Worm (Caenorhabditis elegans) whole organism, L3 larva: ENCODE measurements around the gene ZK354.2.
A peak's percentile ranks its signal among the peaks of the same experiment; 100 is the strongest.

Source experiments
- R02D3.7 ChIP-seq: fragments of 150-350 bp; optimal IDR thresholded peaks from 2 replicates; lab custom pipeline; 2014; ENCODE audit warnings: missing biosample characterization, missing genetic modification characterization
- ZK546.5 ChIP-seq: sonication (generic microtip); optimal IDR thresholded peaks from 2 replicates; lab custom pipeline; 2017; ENCODE audit warnings: missing biosample characterization, missing genetic modification characterization
- ama-1 ChIP-seq: fragments of 150-350 bp; optimal IDR thresholded peaks from 2 replicates; lab custom pipeline; 2018
- ceh-16 ChIP-seq: sonication (generic microtip); optimal IDR thresholded peaks from 2 replicates; lab custom pipeline; 2017; ENCODE audit warnings: missing biosample characterization, missing genetic modification characterization
- ceh-28 ChIP-seq: fragments of 150-350 bp; optimal IDR thresholded peaks from 2 replicates; lab custom pipeline; 2014; ENCODE audit warnings: missing biosample characterization, missing genetic modification reagents, missing genetic modification characterization
- ceh-82 ChIP-seq: fragments of 150-350 bp; optimal IDR thresholded peaks from 2 replicates; lab custom pipeline; 2014; ENCODE audit warnings: missing biosample characterization, missing genetic modification characterization
- daf-12 ChIP-seq: fragments of 150-350 bp; optimal IDR thresholded peaks from 2 replicates; lab custom pipeline; 2014; ENCODE audit warnings: missing biosample characterization, missing genetic modification reagents, missing genetic modification characterization
- egl-5 ChIP-seq: fragments of 150-350 bp; optimal IDR thresholded peaks from 2 replicates; lab custom pipeline; 2017; ENCODE audit warnings: missing biosample characterization, missing genetic modification reagents, missing genetic modification characterization, inconsistent platforms
- elt-2 ChIP-seq: sonication (generic microtip); optimal IDR thresholded peaks from 2 replicates; lab custom pipeline; 2016; ENCODE audit warnings: missing genetic modification reagents, mild to moderate bottlenecking, missing genetic modification characterization, missing compliant biosample characterization
- elt-3 ChIP-seq, 3 experiments: fragments of 150-350 bp in 1 of 3; sonication (generic microtip) in 2 of 3; optimal IDR thresholded peaks; 2 replicates in 2 of 3; 4 replicates in 1 of 3; lab custom pipeline; 2014 to 2017; ENCODE audit warnings: missing biosample characterization in 3 of 3, missing genetic modification characterization in 3 of 3
- fkh-10 ChIP-seq: sonication (generic microtip); optimal IDR thresholded peaks from 2 replicates; lab custom pipeline; 2017; ENCODE audit warnings: missing biosample characterization, missing genetic modification reagents, missing genetic modification characterization
- fos-1 ChIP-seq: fragments of 150-350 bp; optimal IDR thresholded peaks from 2 replicates; lab custom pipeline; 2014; ENCODE audit warnings: missing biosample characterization, missing genetic modification characterization
- hmg-11 ChIP-seq: sonication (generic microtip); optimal IDR thresholded peaks from 2 replicates; lab custom pipeline; 2016; ENCODE audit warnings: missing genetic modification characterization, missing compliant biosample characterization
- jun-1 ChIP-seq: fragments of 150-350 bp; optimal IDR thresholded peaks from 2 replicates; lab custom pipeline; 2014; ENCODE audit warnings: missing biosample characterization, missing genetic modification reagents, missing genetic modification characterization
- lin-15B ChIP-seq: fragments of 150-350 bp; optimal IDR thresholded peaks from 2 replicates; lab custom pipeline; 2014; ENCODE audit warnings: missing biosample characterization, missing genetic modification characterization
- lin-39 ChIP-seq: fragments of 150-350 bp; optimal IDR thresholded peaks from 2 replicates; lab custom pipeline; 2018; ENCODE audit warnings: missing biosample characterization, missing genetic modification reagents, missing genetic modification characterization
- lsy-12 ChIP-seq: sonication (generic microtip); optimal IDR thresholded peaks from 2 replicates; lab custom pipeline; 2016; ENCODE audit warnings: mild to moderate bottlenecking, missing genetic modification characterization, missing compliant biosample characterization
- mdl-1 ChIP-seq: fragments of 150-350 bp; optimal IDR thresholded peaks from 2 replicates; lab custom pipeline; 2014; ENCODE audit warnings: missing biosample characterization, missing genetic modification characterization
- mml-1 ChIP-seq: fragments of 150-350 bp; sonication (generic microtip); optimal IDR thresholded peaks from 3 replicates; lab custom pipeline; 2014; ENCODE audit warnings: missing biosample characterization, missing genetic modification characterization
- nfya-1 ChIP-seq: sonication (generic microtip); optimal IDR thresholded peaks from 2 replicates; lab custom pipeline; 2017; ENCODE audit warnings: missing genetic modification characterization, mild to moderate bottlenecking, missing compliant biosample characterization, antibody characterized with exemption, moderate library complexity; ENCODE audit not compliant: insufficient read depth
- nhr-11 ChIP-seq: fragments of 150-350 bp; optimal IDR thresholded peaks from 2 replicates; lab custom pipeline; 2014; ENCODE audit warnings: missing biosample characterization, missing genetic modification characterization
- nhr-23 ChIP-seq: fragments of 150-350 bp; optimal IDR thresholded peaks from 2 replicates; lab custom pipeline; 2014; ENCODE audit warnings: missing biosample characterization, missing genetic modification reagents, missing genetic modification characterization
- nhr-25 ChIP-seq: sonication (generic microtip); optimal IDR thresholded peaks from 2 replicates; lab custom pipeline; 2017; ENCODE audit warnings: missing biosample characterization, missing genetic modification characterization
- nhr-43 ChIP-seq: sonication (generic microtip); optimal IDR thresholded peaks from 2 replicates; lab custom pipeline; 2016; ENCODE audit warnings: mild to moderate bottlenecking, missing genetic modification characterization, missing compliant biosample characterization; ENCODE audit not compliant: poor library complexity, severe bottlenecking
- nhr-67 ChIP-seq: fragments of 150-350 bp; optimal IDR thresholded peaks from 2 replicates; lab custom pipeline; 2014; ENCODE audit warnings: missing biosample characterization, missing genetic modification characterization
- nhr-77 ChIP-seq: fragments of 150-350 bp; optimal IDR thresholded peaks from 2 replicates; lab custom pipeline; 2014; ENCODE audit warnings: missing biosample characterization, missing genetic modification characterization
- pha-4 ChIP-seq: fragments of 150-350 bp; optimal IDR thresholded peaks from 2 replicates; lab custom pipeline; 2014; ENCODE audit warnings: missing biosample characterization, missing genetic modification reagents, missing genetic modification characterization
- sea-2 ChIP-seq: fragments of 150-350 bp; sonication (generic microtip); optimal IDR thresholded peaks from 4 replicates; lab custom pipeline; 2014; ENCODE audit warnings: missing biosample characterization, missing genetic modification reagents, missing genetic modification characterization
- skn-1 ChIP-seq: fragments of 150-350 bp; optimal IDR thresholded peaks from 2 replicates; lab custom pipeline; 2014; ENCODE audit warnings: missing biosample characterization, missing genetic modification characterization
- snpc-4 ChIP-seq: fragments of 150-350 bp; optimal IDR thresholded peaks from 2 replicates; lab custom pipeline; 2014; ENCODE audit warnings: missing biosample characterization, missing genetic modification characterization
- unc-62 ChIP-seq: fragments of 150-350 bp; sonication (generic microtip); optimal IDR thresholded peaks from 4 replicates; lab custom pipeline; 2014; ENCODE audit warnings: missing biosample characterization, missing genetic modification reagents, missing genetic modification characterization
- ztf-4 ChIP-seq: fragments of 150-350 bp; optimal IDR thresholded peaks from 2 replicates; lab custom pipeline; 2014; ENCODE audit warnings: missing biosample characterization, missing genetic modification characterization

Gene ZK354.2

ce11 chrIV:5317106-5317505, 3.9 kb downstream of the ZK354.2 start:
- TF ChIP-seq nhr-23 (peak; percentile 37), nfya-1 (no peak), elt-2 (tag; lab: Kevin White, UChicago) (peak; percentile 24), nhr-25 (tag; lab: Kevin White, UChicago) (peak; percentile 35), ceh-82 (tag; lab: Kevin White, UChicago) (no peak), fos-1 (tag; lab: Kevin White, UChicago) (peak; percentile 7), snpc-4 (tag; lab: Kevin White, UChicago) (peak; percentile 95), nhr-43 (tag; lab: Kevin White, UChicago) (peak; percentile 54), ceh-28 (tag; lab: Kevin White, UChicago) (peak; percentile 24)

ce11 chrIV:5318835-5319303, 5.7 kb downstream of the ZK354.2 start, which contains the start of gene slc-46A:
Gene slc-46A (plus strand): TSS chrIV:5319253.
- TF ChIP-seq mdl-1 (tag; lab: Kevin White, UChicago) = no peak
- no peak for TF ChIP-seq fkh-10 (GFP tag; lab: Kevin White, UChicago)
- TF ChIP-seq nhr-11 (tag; lab: Kevin White, UChicago) = no peak
- TF ChIP-seq fos-1 (tag; lab: Kevin White, UChicago) = no peak
- no peak for TF ChIP-seq unc-62 (GFP tag; lab: Kevin White, UChicago)
- TF ChIP-seq hmg-11 = no peak
- TF ChIP-seq daf-12 = no peak
- peak; percentile 13 for TF ChIP-seq nfya-1
- TF ChIP-seq nhr-23 = peak; percentile 59
- TF ChIP-seq lin-39 (tag; lab: Kevin White, UChicago) = no peak
- peak; percentile 48 for TF ChIP-seq snpc-4 (tag; lab: Kevin White, UChicago)
- no peak for TF ChIP-seq lsy-12 (tag; lab: Kevin White, UChicago)
- peak; percentile 50 for TF ChIP-seq elt-2 (tag; lab: Kevin White, UChicago)

- TF ChIP-seq skn-1 (tag; lab: Kevin White, UChicago) (no peak), R02D3.7 (tag; lab: Kevin White, UChicago) (no peak), ZK546.5 (tag; lab: Kevin White, UChicago) (no peak), elt-3 (tag; optimal IDR thresholded peaks at IDR 0.05; lab: Kevin White, UChicago) (no peak), fos-1 (tag; lab: Kevin White, UChicago) (no peak), nhr-67 (tag; lab: Kevin White, UChicago) (no peak), ceh-82 (tag; lab: Kevin White, UChicago) (no peak)
Observed at ce11 chrIV:5326144-5326543, 12.9 kb downstream of the ZK354.2 start, which contains the start of gene Y4C6B.4. Gene Y4C6B.4 (plus strand): TSS chrIV:5326444.

- no peak for TF ChIP-seq nhr-77 (tag; lab: Kevin White, UChicago)
- no peak for TF ChIP-seq pha-4 (tag; lab: Kevin White, UChicago)
- TF ChIP-seq nhr-11 (tag; lab: Kevin White, UChicago) = no peak
- TF ChIP-seq nhr-25 (tag; lab: Kevin White, UChicago) = no peak
- TF ChIP-seq ceh-16 = no peak
- no peak for TF ChIP-seq jun-1 (tag; lab: Kevin White, UChicago)
- no peak for TF ChIP-seq ceh-28 (tag; lab: Kevin White, UChicago)
- no peak for TF ChIP-seq lin-15B
- TF ChIP-seq ama-1 = no peak
- TF ChIP-seq egl-5 (tag; lab: Kevin White, UChicago) = no peak
- TF ChIP-seq sea-2 (GFP tag; lab: Kevin White, UChicago) = no peak
- TF ChIP-seq snpc-4 (tag; lab: Kevin White, UChicago) = no peak
Observed at ce11 chrIV:5332178-5332577, 19.0 kb downstream of the ZK354.2 start, which contains the start of gene Y4C6B.3. Gene Y4C6B.3 (plus strand): TSS chrIV:5332478.

- no peak for TF ChIP-seq nhr-11 (tag; lab: Kevin White, UChicago)
- TF ChIP-seq ceh-28 (tag; lab: Kevin White, UChicago) = no peak
- no peak for TF ChIP-seq elt-3 (tag; optimal IDR thresholded peaks at IDR 0.05; lab: Kevin White, UChicago)
- TF ChIP-seq ztf-4 (tag; lab: Kevin White, UChicago) = no peak
- TF ChIP-seq daf-12 = no peak
- TF ChIP-seq mml-1 (tag; lab: Kevin White, UChicago) = no peak
- no peak for TF ChIP-seq snpc-4 (tag; lab: Kevin White, UChicago)
- TF ChIP-seq nhr-25 (tag; lab: Kevin White, UChicago) = no peak
- TF ChIP-seq nhr-43 (tag; lab: Kevin White, UChicago) = no peak
- TF ChIP-seq, all 47 proteins: peak for 0
Observed at ce11 chrIV:5333484-5333883, 20.3 kb downstream of the ZK354.2 start.
